Fruit fly (Drosophila melanogaster) whole organism, wandering third instar larva: Measurements from ENCODE around the gene CG14210.

Experiments
- tai ChIP-seq: sonication (Bioruptor generic); optimal IDR thresholded peaks from 2 replicates; lab custom pipeline; 2016; ENCODE audit warnings: missing biosample characterization, missing genetic modification characterization
- usp ChIP-seq: fragments of >200 bp; optimal IDR thresholded peaks from 2 replicates; lab custom pipeline; 2017; ENCODE audit warnings: missing biosample characterization, missing genetic modification characterization

DNA sequence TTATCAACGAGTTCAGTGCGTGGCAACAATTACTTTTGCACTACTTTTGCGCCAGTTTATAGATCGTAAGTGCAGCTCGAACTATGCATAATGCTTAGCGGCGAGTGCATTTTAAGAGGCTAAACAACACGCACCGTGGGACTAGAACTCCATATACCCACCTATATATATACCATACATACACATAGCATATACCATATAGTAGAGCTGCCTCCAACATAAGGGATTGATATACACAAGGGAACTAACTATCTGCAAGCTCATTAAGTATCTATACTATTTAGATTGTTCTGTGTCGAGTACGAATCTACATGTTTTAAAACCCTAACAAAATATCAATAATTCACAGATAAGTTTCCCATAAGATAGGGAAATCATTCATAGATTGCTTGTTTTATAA, 34.1 kb upstream of the CG14210 start, which contains the start of gene CG14218:
- TF ChIP-seq tai (GFP tag; lab: Kevin White, UChicago): no peak
- TF ChIP-seq usp: no peak
